Worm (Caenorhabditis elegans): ENCODE measurements around the gene F53F4.18.
A peak's percentile ranks its signal among the peaks of the same experiment; 100 is the strongest.

F53F4.18 gene

ce11 chrV:13565197-13565596 is 24.7 kb upstream of the F53F4.18 start (continued):
- TF ChIP-seq F33H1.4 (GFP tag; IDR thresholded peaks at IDR 0.05), result peak; percentile 22; the same call in 1 of the 2 replicates
- no peak for TF ChIP-seq D2030.7 (GFP tag; IDR thresholded peaks at IDR 0.05)
- TF ChIP-seq F37B4.10 (GFP tag; IDR thresholded peaks at IDR 0.05), result no peak
- no peak for TF ChIP-seq fkh-3 (tag; optimal IDR thresholded peaks at IDR 0.05)
- TF ChIP-seq unc-130 (GFP tag; optimal IDR thresholded peaks at IDR 0.05), result no peak
- TF ChIP-seq F22D6.2 (tag; optimal IDR thresholded peaks at IDR 0.05), result peak; percentile 65
- no peak for TF ChIP-seq tbx-9 (tag; optimal IDR thresholded peaks at IDR 0.05; ENCODE audit: borderline replicate concordance)
- TF ChIP-seq madf-3 (GFP tag; IDR thresholded peaks at IDR 0.05), result 0 out of 2 replicates have a peak, but pooled peaks have one; percentile 68
- no peak for TF ChIP-seq lin-26 (GFP tag; IDR thresholded peaks at IDR 0.05)
- TF ChIP-seq zim-3 (tag; optimal IDR thresholded peaks at IDR 0.05), result no peak
- TF ChIP-seq nhr-120 (GFP tag; IDR thresholded peaks at IDR 0.05), result no peak
- peak; percentile 13 for TF ChIP-seq F23B12.7 (tag; optimal IDR thresholded peaks at IDR 0.05; ENCODE audit: insufficient read depth)
- peak; percentile 38; the same call in 1 of the 2 replicates for TF ChIP-seq Y95B8A.8 (GFP tag; IDR thresholded peaks at IDR 0.05)
- no peak for TF ChIP-seq ztf-25 (GFP tag; IDR thresholded peaks at IDR 0.05)
- no peak for TF ChIP-seq xnd-1 (tag; optimal IDR thresholded peaks at IDR 0.05)
- TF ChIP-seq ZK185.1 (tag; optimal IDR thresholded peaks at IDR 0.05; ENCODE audit: poor library complexity, severe bottlenecking), result peak; percentile 70
- TF ChIP-seq hrde-1 (tag; optimal IDR thresholded peaks at IDR 0.05; ENCODE audit: borderline replicate concordance), result no peak
- no peak for TF ChIP-seq mxl-1 (tag; optimal IDR thresholded peaks at IDR 0.05)
- no peak for TF ChIP-seq hmg-20 (GFP tag; IDR thresholded peaks at IDR 0.05)
- TF ChIP-seq zfh-2 (GFP tag; conservative IDR thresholded peaks at IDR 0.05), result no peak; the same call in 1 of the 2 replicates
- TF ChIP-seq F57A8.1 (GFP tag; optimal IDR thresholded peaks at IDR 0.05), result no peak
- TF ChIP-seq lag-1 (GFP tag; IDR thresholded peaks at IDR 0.05), result no peak
- peak; percentile 0 for TF ChIP-seq dpl-1 (GFP tag; optimal IDR thresholded peaks at IDR 0.05)
- TF ChIP-seq ceh-27 (GFP tag; optimal IDR thresholded peaks at IDR 0.05), result peak; percentile 88
- peak in 1 of 2 experiments; percentile 83 for TF ChIP-seq let-607 (tag; optimal IDR thresholded peaks at IDR 0.05)
- TF ChIP-seq aptf-2 (GFP tag; conservative IDR thresholded peaks at IDR 0.05), result no peak
- TF ChIP-seq athp-1 (tag; optimal IDR thresholded peaks at IDR 0.05), result peak; percentile 86
- TF ChIP-seq lin-35 (GFP tag; optimal IDR thresholded peaks at IDR 0.05), result peak in 1 of 3 experiments; percentile 35
- peak; percentile 71 for TF ChIP-seq let-526 (GFP tag; IDR thresholded peaks at IDR 0.05)
- peak; percentile 44; the same call in 1 of the 2 replicates for TF ChIP-seq cebp-1 (GFP tag; IDR thresholded peaks at IDR 0.05)
- TF ChIP-seq cebp-1 (tag; optimal IDR thresholded peaks at IDR 0.05), result peak; percentile 85
- no peak for TF ChIP-seq cebp-2 (GFP tag; IDR thresholded peaks at IDR 0.05)
- TF ChIP-seq ztf-22 (GFP tag; optimal IDR thresholded peaks at IDR 0.05), result peak; percentile 5
- TF ChIP-seq nfya-1 (tag; optimal IDR thresholded peaks at IDR 0.05; ENCODE audit: borderline replicate concordance, insufficient read depth), result no peak
- peak; percentile 85 for TF ChIP-seq egl-44 (GFP tag; IDR thresholded peaks at IDR 0.05)
- TF ChIP-seq Y56A3A.18 (GFP tag; IDR thresholded peaks at IDR 0.05), result 0 out of 2 replicates have a peak, but pooled peaks have one; percentile 67
- TF ChIP-seq B0336.3 (GFP tag; IDR thresholded peaks at IDR 0.05), result peak; percentile 57
- peak; percentile 83 for TF ChIP-seq dox-1 (GFP tag; IDR thresholded peaks at IDR 0.05)
- no peak for TF ChIP-seq ekl-4 (GFP tag; IDR thresholded peaks at IDR 0.05)
- peak; percentile 18 for TF ChIP-seq ama-1 (optimal IDR thresholded peaks at IDR 0.05)
- no peak for TF ChIP-seq ama-1 (GFP tag; optimal IDR thresholded peaks at IDR 0.05)
- no peak for TF ChIP-seq ceh-79 (tag; optimal IDR thresholded peaks at IDR 0.05)
- TF ChIP-seq T26A5.8 (tag; optimal IDR thresholded peaks at IDR 0.05), result no peak
- TF ChIP-seq attf-5 (GFP tag; optimal IDR thresholded peaks at IDR 0.05), result peak; percentile 92
- peak; percentile 65; the same call in 1 of the 2 replicates for TF ChIP-seq K11D2.4 (GFP tag; IDR thresholded peaks at IDR 0.05)
- TF ChIP-seq Y53G8AR.9 (GFP tag; conservative IDR thresholded peaks at IDR 0.05), result peak; percentile 61; the same call in 1 of the 2 replicates
- TF ChIP-seq hlh-12 (tag; optimal IDR thresholded peaks at IDR 0.05), result no peak
- no peak for TF ChIP-seq B0019.2 (GFP tag; conservative IDR thresholded peaks at IDR 0.05)
- TF ChIP-seq B0261.1 (tag; optimal IDR thresholded peaks at IDR 0.05), result no peak
